Worm (Caenorhabditis elegans) whole organism, mixed stage, embryonic: ENCODE measurements around the gene cpr-5.

Source experiments
- blmp-1 ChIP-seq: fragments of 150-350 bp; optimal IDR thresholded peaks from 2 replicates; lab custom pipeline; 2014; ENCODE audit warnings: missing biosample characterization, missing genetic modification characterization
- ces-1 ChIP-seq: fragments of 150-350 bp; optimal IDR thresholded peaks from 2 replicates; lab custom pipeline; 2014; ENCODE audit warnings: missing biosample characterization, missing genetic modification reagents, missing genetic modification characterization
- nhr-12 ChIP-seq: fragments of 150-350 bp; optimal IDR thresholded peaks from 2 replicates; lab custom pipeline; 2014; ENCODE audit warnings: missing biosample characterization, missing genetic modification characterization
- tbx-8 ChIP-seq: fragments of 200-800 bp; sonication (Bioruptor generic); optimal IDR thresholded peaks from 2 replicates; lab custom pipeline; 2018; ENCODE audit warnings: mild to moderate bottlenecking, missing genetic modification characterization, moderate library complexity, missing compliant biosample characterization
- ztf-11 ChIP-seq: fragments of 150-350 bp; optimal IDR thresholded peaks from 2 replicates; lab custom pipeline; 2014; ENCODE audit warnings: missing biosample characterization, missing genetic modification characterization

DNA sequence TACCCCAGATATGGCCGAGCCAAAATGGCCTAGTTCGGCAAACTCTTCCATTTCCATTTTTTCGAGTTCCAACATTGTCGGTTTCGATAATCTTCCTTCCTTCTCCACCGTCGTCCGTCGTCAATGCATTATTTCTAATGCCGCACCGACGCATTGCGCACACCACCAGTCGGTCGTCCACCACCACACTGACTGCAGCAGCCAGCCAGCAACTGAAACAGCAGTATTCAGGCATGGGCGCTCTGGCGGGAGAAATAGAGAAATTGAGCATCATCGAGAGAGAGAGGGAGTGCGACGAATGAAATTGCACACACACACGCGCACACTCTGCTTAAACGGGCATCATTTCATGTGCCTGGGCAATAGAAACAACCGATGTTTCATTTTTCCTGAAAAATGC is 20.1 kb upstream of the cpr-5 start:
- TF ChIP-seq blmp-1 (no peak), ztf-11 (tag; lab: Kevin White, UChicago) (no peak), ces-1 (GFP tag; lab: Kevin White, UChicago) (peak; percentile 51), nhr-12 (tag; lab: Kevin White, UChicago) (no peak), tbx-8 (GFP tag; lab: Kevin White, UChicago) (no peak)
